Fruit fly (Drosophila melanogaster) whole organism, pupa: Measurements from ENCODE around the gene GstD9.

Experiments used
- CG13204 ChIP-seq: fragments of 200-800 bp; sonication (Bioruptor generic); optimal IDR thresholded peaks from 2 replicates; lab custom pipeline; 2018; ENCODE audit warnings: missing biosample characterization, mild to moderate bottlenecking, missing genetic modification characterization, moderate library complexity
- CG17806 ChIP-seq: fragments of 200-800 bp; sonication (Bioruptor generic); optimal IDR thresholded peaks from 2 replicates; lab custom pipeline; 2018; ENCODE audit warnings: missing biosample characterization, mild to moderate bottlenecking, missing genetic modification characterization, moderate library complexity
- CG4496 ChIP-seq: fragments of 200-800 bp; sonication (Bioruptor generic); IDR thresholded peaks from 3 replicates; pipeline ENCODE4 v1.3.6; 2022; ENCODE audit warnings: missing biosample characterization, missing genetic modification characterization
- CG8159 ChIP-seq: fragments of 200-800 bp; sonication (Bioruptor generic); optimal IDR thresholded peaks from 3 replicates; lab custom pipeline; 2018; ENCODE audit warnings: missing biosample characterization, mild to moderate bottlenecking, missing genetic modification characterization, moderate library complexity
- EcR ChIP-seq: fragments of 200-800 bp; sonication (Bioruptor generic); optimal IDR thresholded peaks from 3 replicates; lab custom pipeline; 2019; ENCODE audit warnings: missing biosample characterization, missing genetic modification characterization, mild to moderate bottlenecking, moderate library complexity, missing genetic modification reagents
- Snoo ChIP-seq: fragments of 200-800 bp; sonication (Bioruptor generic); optimal IDR thresholded peaks from 3 replicates; lab custom pipeline; 2017; ENCODE audit warnings: missing biosample characterization, mild to moderate bottlenecking, missing genetic modification characterization, inconsistent platforms

- TF ChIP-seq EcR (GFP tag; lab: Kevin White, UChicago) (no peak), Snoo (tag; lab: Kevin White, UChicago) (no peak), CG8159 (tag; lab: Kevin White, UChicago) (peak; percentile 15), CG4496 (GFP tag; lab: Robert Waterston, UW) (no peak), CG13204 (GFP tag; lab: Kevin White, UChicago) (no peak), CG17806 (tag; lab: Kevin White, UChicago) (no peak)
Observed at dm6 chr3R:12345989-12346388, 21.4 kb downstream of the GstD9 start.
